Worm (Caenorhabditis elegans) whole organism, mixed stage, embryonic: Measurements from ENCODE around the gene snr-6.
A peak's percentile ranks its signal among the peaks of the same experiment; 100 is the strongest.

Source experiments
- M03D4.4 ChIP-seq: sonication (generic microtip); optimal IDR thresholded peaks from 2 replicates; lab custom pipeline; 2017; ENCODE audit warnings: mild to moderate bottlenecking, missing genetic modification characterization, missing compliant biosample characterization
- bed-3 ChIP-seq: fragments of 200-800 bp; sonication (Bioruptor generic); optimal IDR thresholded peaks from 3 replicates; lab custom pipeline; 2018; ENCODE audit warnings: mild to moderate bottlenecking, missing genetic modification characterization, moderate library complexity, missing compliant biosample characterization
- blmp-1 ChIP-seq: fragments of 150-350 bp; optimal IDR thresholded peaks from 2 replicates; lab custom pipeline; 2014; ENCODE audit warnings: missing biosample characterization, missing genetic modification characterization
- ceh-39 ChIP-seq: fragments of 150-350 bp; optimal IDR thresholded peaks from 2 replicates; lab custom pipeline; 2014; ENCODE audit warnings: missing biosample characterization, missing genetic modification characterization
- ceh-43 ChIP-seq: fragments of 200-800 bp; sonication (Bioruptor generic); optimal IDR thresholded peaks from 2 replicates; lab custom pipeline; 2018; ENCODE audit warnings: mild to moderate bottlenecking, missing genetic modification characterization, moderate library complexity, missing compliant biosample characterization
- ces-1 ChIP-seq: fragments of 150-350 bp; optimal IDR thresholded peaks from 2 replicates; lab custom pipeline; 2014; ENCODE audit warnings: missing biosample characterization, missing genetic modification reagents, missing genetic modification characterization
- cnd-1 ChIP-seq: fragments of 200-800 bp; sonication (Bioruptor generic); optimal IDR thresholded peaks from 2 replicates; lab custom pipeline; 2018; ENCODE audit warnings: mild to moderate bottlenecking, missing genetic modification characterization, missing compliant biosample characterization
- drap-1 ChIP-seq: fragments of 200-800 bp; sonication (Bioruptor generic); optimal IDR thresholded peaks from 3 replicates; lab custom pipeline; 2018; ENCODE audit warnings: mild to moderate bottlenecking, missing genetic modification characterization, missing compliant biosample characterization
- elt-1 ChIP-seq: sonication (generic microtip); optimal IDR thresholded peaks from 2 replicates; lab custom pipeline; 2017; ENCODE audit warnings: missing genetic modification characterization, mild to moderate bottlenecking, missing compliant biosample characterization, antibody characterized with exemption, moderate library complexity, borderline replicate concordance; ENCODE audit not compliant: insufficient read depth
- elt-3 ChIP-seq: fragments of 150-350 bp; optimal IDR thresholded peaks from 2 replicates; lab custom pipeline; 2014; ENCODE audit warnings: missing biosample characterization, missing genetic modification characterization
- flh-1 ChIP-seq: fragments of 200-800 bp; sonication (Bioruptor generic); optimal IDR thresholded peaks from 2 replicates; lab custom pipeline; 2018; ENCODE audit warnings: mild to moderate bottlenecking, missing genetic modification characterization, moderate library complexity, missing compliant biosample characterization
- ham-2 ChIP-seq: fragments of 200-800 bp; sonication (Bioruptor generic); optimal IDR thresholded peaks from 2 replicates; lab custom pipeline; 2018; ENCODE audit warnings: mild to moderate bottlenecking, missing genetic modification characterization, missing compliant biosample characterization
- hlh-1 ChIP-seq: fragments of 150-350 bp; optimal IDR thresholded peaks from 2 replicates; lab custom pipeline; 2014; ENCODE audit warnings: missing biosample characterization, missing genetic modification reagents, missing genetic modification characterization
- lin-13 ChIP-seq: fragments of 150-350 bp; optimal IDR thresholded peaks from 2 replicates; lab custom pipeline; 2014; ENCODE audit warnings: missing biosample characterization, missing genetic modification characterization
- lin-32 ChIP-seq: fragments of 200-800 bp; sonication (Bioruptor generic); optimal IDR thresholded peaks from 2 replicates; lab custom pipeline; 2018; ENCODE audit warnings: mild to moderate bottlenecking, missing genetic modification characterization, missing compliant biosample characterization
- lsy-2 ChIP-seq: fragments of 150-350 bp; optimal IDR thresholded peaks from 2 replicates; lab custom pipeline; 2014; ENCODE audit warnings: missing biosample characterization, missing genetic modification characterization
- mab-5 ChIP-seq: fragments of 150-350 bp; optimal IDR thresholded peaks from 2 replicates; lab custom pipeline; 2014; ENCODE audit warnings: missing biosample characterization, missing genetic modification characterization
- mep-1 ChIP-seq: fragments of 150-350 bp; optimal IDR thresholded peaks from 2 replicates; lab custom pipeline; 2017; ENCODE audit warnings: missing biosample characterization, missing genetic modification reagents, missing genetic modification characterization, inconsistent platforms
- mls-2 ChIP-seq: sonication (generic microtip); optimal IDR thresholded peaks from 2 replicates; lab custom pipeline; 2016; ENCODE audit warnings: mild to moderate bottlenecking, missing genetic modification characterization, moderate library complexity, missing compliant biosample characterization
- nhr-12 ChIP-seq: fragments of 150-350 bp; optimal IDR thresholded peaks from 2 replicates; lab custom pipeline; 2014; ENCODE audit warnings: missing biosample characterization, missing genetic modification characterization
- nhr-2 ChIP-seq: fragments of 150-350 bp; optimal IDR thresholded peaks from 2 replicates; lab custom pipeline; 2014; ENCODE audit warnings: missing biosample characterization, missing genetic modification characterization
- nhr-237 ChIP-seq: fragments of 150-350 bp; optimal IDR thresholded peaks from 2 replicates; lab custom pipeline; 2014; ENCODE audit warnings: missing biosample characterization, missing genetic modification characterization
- nhr-28 ChIP-seq: fragments of 150-350 bp; optimal IDR thresholded peaks from 2 replicates; lab custom pipeline; 2014; ENCODE audit warnings: missing biosample characterization, missing genetic modification characterization
- nhr-76 ChIP-seq: sonication (generic microtip); optimal IDR thresholded peaks from 2 replicates; lab custom pipeline; 2017; ENCODE audit warnings: missing biosample characterization, missing genetic modification characterization
- pha-4 ChIP-seq: fragments of 150-350 bp; optimal IDR thresholded peaks from 2 replicates; lab custom pipeline; 2018; ENCODE audit warnings: missing biosample characterization, missing genetic modification reagents, missing genetic modification characterization
- sem-2 ChIP-seq: fragments of 200-800 bp; sonication (Bioruptor generic); optimal IDR thresholded peaks from 2 replicates; lab custom pipeline; 2018; ENCODE audit warnings: mild to moderate bottlenecking, missing genetic modification characterization, missing compliant biosample characterization
- snpc-4 ChIP-seq: fragments of 150-350 bp; optimal IDR thresholded peaks from 2 replicates; lab custom pipeline; 2014; ENCODE audit warnings: missing biosample characterization, missing genetic modification characterization
- sptf-1 ChIP-seq: sonication (generic microtip); optimal IDR thresholded peaks from 2 replicates; lab custom pipeline; 2017; ENCODE audit warnings: mild to moderate bottlenecking, missing genetic modification characterization, moderate library complexity, missing compliant biosample characterization
- tbx-8 ChIP-seq: fragments of 200-800 bp; sonication (Bioruptor generic); optimal IDR thresholded peaks from 2 replicates; lab custom pipeline; 2018; ENCODE audit warnings: mild to moderate bottlenecking, missing genetic modification characterization, moderate library complexity, missing compliant biosample characterization
- unc-62 ChIP-seq: fragments of 150-350 bp; optimal IDR thresholded peaks from 2 replicates; lab custom pipeline; 2014; ENCODE audit warnings: missing biosample characterization, missing genetic modification reagents, missing genetic modification characterization

Gene snr-6

DNA sequence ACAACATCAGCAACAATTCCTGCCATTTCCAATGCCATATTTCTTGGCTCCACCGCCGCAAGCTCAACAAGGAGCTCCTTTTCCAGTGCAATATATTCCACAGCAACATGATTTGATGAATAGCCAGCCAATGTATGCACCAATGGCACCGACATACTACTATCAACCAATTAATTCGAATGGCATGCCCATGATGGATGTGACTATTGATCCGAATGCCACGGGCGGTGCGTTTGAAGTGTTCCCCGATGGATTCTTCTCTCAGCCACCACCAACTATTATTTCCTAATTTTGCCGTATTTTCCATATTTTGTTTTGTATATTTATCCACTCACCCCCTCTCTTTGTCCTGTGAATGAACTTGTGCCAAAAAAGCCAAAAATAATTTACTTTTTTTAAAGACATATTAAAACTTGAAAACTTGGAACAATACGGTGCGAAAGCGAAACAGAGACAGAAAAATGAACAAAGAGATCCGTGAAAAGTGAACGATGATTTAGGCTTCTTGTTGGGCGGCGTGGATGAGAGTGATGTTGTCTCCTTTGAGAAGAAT, 554 bp downstream of the snr-6 start:
- TF ChIP-seq tbx-8 (GFP tag; lab: Kevin White, UChicago) = no peak
- no peak for TF ChIP-seq elt-3 (tag; lab: Kevin White, UChicago)
- TF ChIP-seq ceh-39 (tag; lab: Kevin White, UChicago) = no peak
- TF ChIP-seq ceh-43 = no peak
- no peak for TF ChIP-seq sptf-1 (tag; lab: Kevin White, UChicago)
- no peak for TF ChIP-seq lin-13
- no peak for TF ChIP-seq nhr-76
- TF ChIP-seq lsy-2 = no peak
- no peak for TF ChIP-seq pha-4
- no peak for TF ChIP-seq lin-32 (GFP tag; lab: Kevin White, UChicago)
- TF ChIP-seq snpc-4 (tag; lab: Kevin White, UChicago) = no peak
- no peak for TF ChIP-seq unc-62
- no peak for TF ChIP-seq sem-2 (GFP tag; lab: Kevin White, UChicago)

DNA sequence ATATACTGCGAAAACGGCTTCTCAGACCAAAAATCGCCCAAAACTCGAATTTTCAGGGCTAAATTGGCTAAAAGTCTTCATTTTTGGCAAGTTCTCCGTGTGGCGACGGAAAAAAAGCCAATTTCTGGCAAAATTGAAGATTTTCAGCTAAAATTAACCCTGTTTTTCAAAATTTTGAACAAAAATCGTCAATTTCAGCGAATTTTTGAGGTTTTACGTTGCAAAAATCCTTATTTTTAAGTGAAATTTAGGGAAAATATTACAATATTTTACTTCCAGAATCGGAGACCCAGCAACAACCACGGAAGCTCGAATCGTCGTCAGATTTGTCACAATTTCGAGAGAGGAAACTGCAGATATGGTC, 1.2 kb downstream of the snr-6 start:
- no peak for TF ChIP-seq hlh-1 (tag; lab: Kevin White, UChicago)
- no peak for TF ChIP-seq ham-2
- TF ChIP-seq nhr-12 (tag; lab: Kevin White, UChicago) = no peak
- no peak for TF ChIP-seq elt-3 (tag; lab: Kevin White, UChicago)

DNA sequence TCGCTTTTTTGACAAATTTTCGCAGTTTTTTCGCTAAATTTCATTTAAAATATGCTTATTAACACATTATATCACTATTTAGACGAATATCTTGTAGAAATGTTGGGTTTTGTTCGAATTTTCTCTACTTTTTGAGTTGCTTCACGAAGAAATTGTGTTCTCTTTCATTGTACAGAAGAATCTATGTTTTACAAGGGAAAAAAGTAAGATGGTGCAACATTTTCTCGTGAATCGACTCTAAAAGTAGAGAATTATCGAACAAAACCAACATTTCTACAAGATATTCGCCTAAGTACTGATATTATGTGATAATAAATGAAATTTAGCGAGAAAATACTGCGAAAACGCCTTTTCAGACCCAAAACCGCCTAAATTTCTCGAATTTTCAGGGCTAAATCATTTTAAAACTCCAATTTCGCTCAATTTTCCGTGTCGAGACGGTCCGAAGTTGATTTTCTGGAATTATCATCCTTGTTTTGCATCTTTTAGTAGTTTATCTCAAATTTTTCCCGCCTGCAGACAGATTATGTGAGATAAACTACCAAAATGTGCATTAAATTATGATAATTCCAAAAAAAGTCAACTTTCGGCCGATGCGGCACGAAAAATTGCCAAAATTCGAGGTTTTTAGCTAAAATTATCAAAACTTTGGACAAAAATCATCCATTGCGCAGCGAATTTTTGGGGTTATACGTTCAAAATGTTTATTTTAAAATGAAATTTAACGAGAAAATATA, 1.7 kb downstream of the snr-6 start:
- TF ChIP-seq sem-2 (GFP tag; lab: Kevin White, UChicago) (no peak), ceh-43 (no peak), hlh-1 (tag; lab: Kevin White, UChicago) (no peak), nhr-2 (tag; lab: Kevin White, UChicago) (no peak), unc-62 (no peak), tbx-8 (GFP tag; lab: Kevin White, UChicago) (no peak), nhr-237 (no peak), elt-1 (no peak), flh-1 (GFP tag; lab: Kevin White, UChicago) (no peak), mep-1 (no peak), bed-3 (GFP tag; lab: Kevin White, UChicago) (no peak), cnd-1 (tag; lab: Kevin White, UChicago) (no peak), ceh-39 (tag; lab: Kevin White, UChicago) (no peak), mab-5 (tag; lab: Kevin White, UChicago) (no peak), blmp-1 (tag; lab: Kevin White, UChicago) (no peak), ces-1 (GFP tag; lab: Kevin White, UChicago) (no peak), nhr-12 (tag; lab: Kevin White, UChicago) (no peak), sptf-1 (tag; lab: Kevin White, UChicago) (no peak)

DNA sequence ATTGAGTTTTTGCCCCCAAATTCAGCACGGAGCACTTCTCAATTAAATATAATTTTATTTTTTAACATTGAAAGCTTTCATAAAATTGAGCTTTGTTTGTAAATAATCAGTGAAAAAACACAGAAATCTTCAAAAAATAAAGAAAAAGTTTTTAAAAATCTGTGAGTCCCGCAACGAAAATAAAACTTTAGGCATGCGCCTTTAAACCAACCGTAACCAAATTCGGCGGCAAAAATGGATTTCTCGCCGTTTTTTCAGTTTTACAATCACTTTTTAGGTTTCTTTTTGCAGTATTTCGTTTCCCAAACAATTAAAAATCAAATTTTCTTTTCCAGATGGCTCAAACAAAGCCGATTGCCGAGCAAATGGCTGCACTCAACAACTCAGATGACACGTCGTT, 2.9 kb downstream of the snr-6 start, which contains the start of gene pie-1:
pie-1 (plus strand) TSS at position 336 of the 400 bp plus-strand sequence.
- peak; percentile 36 for TF ChIP-seq elt-1
- no peak for TF ChIP-seq pha-4

DNA sequence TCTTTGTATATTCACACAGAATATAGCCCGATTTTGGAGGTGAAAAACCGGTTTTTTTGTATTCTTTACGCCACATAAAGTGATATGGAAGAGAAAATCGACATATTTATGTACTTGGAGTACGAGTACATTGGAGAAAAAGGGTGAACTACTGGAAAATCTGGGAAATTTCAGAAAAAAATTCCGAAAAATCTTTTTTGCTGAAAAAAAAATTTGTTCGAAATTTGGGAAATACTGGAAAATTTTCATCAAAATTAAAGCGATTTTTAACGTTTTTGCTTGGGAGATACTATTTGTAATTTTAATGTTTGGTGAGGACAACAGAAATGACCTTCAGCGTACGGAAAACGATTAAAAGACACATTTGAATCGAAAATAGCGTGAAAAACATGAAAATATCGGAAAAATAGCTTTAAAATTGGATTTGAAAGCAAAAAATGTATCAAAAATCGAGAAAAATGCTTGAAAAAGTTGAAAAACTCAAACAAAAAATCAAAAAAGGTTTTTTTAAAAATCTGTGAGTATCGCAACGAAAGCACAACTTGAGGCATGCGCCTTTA, 3.5 kb downstream of the snr-6 start:
- TF ChIP-seq hlh-1 (tag; lab: Kevin White, UChicago) (no peak), tbx-8 (GFP tag; lab: Kevin White, UChicago) (no peak), ceh-39 (tag; lab: Kevin White, UChicago) (no peak), ces-1 (GFP tag; lab: Kevin White, UChicago) (no peak), drap-1 (no peak), ham-2 (no peak), mls-2 (tag; lab: Kevin White, UChicago) (no peak), mep-1 (no peak), M03D4.4 (tag; lab: Kevin White, UChicago) (no peak), nhr-28 (tag; lab: Kevin White, UChicago) (no peak), ceh-43 (no peak), bed-3 (GFP tag; lab: Kevin White, UChicago) (no peak)
